Fruit fly (Drosophila melanogaster): Measurements from ENCODE around the gene CG14562.

CG14562 gene

dm6 chr3L:21953028-21954016, 11.3 kb downstream of the CG14562 start:
- TF ChIP-seq usp (GFP tag; optimal IDR thresholded peaks at IDR 0.05): no peak
- peak; percentile 82 for TF ChIP-seq Dip2 (GFP tag; IDR thresholded peaks at IDR 0.05)
- TF ChIP-seq Hey (tag; optimal IDR thresholded peaks at IDR 0.05): peak; percentile 91
- peak; percentile 85 for TF ChIP-seq CG2199 (GFP tag; IDR thresholded peaks at IDR 0.05)
- peak; percentile 73 for TF ChIP-seq CG13894 (tag; optimal IDR thresholded peaks at IDR 0.05)
- no peak for TF ChIP-seq corto (GFP tag; optimal IDR thresholded peaks at IDR 0.05)
- no peak for TF ChIP-seq fru (optimal IDR thresholded peaks at IDR 0.05)
- TF ChIP-seq ftz-f1 (GFP tag; optimal IDR thresholded peaks at IDR 0.05): peak; percentile 20
- TF ChIP-seq Dll (GFP tag; IDR thresholded peaks at IDR 0.05; ENCODE audit: partially characterized antibody): peak; percentile 60
- TF ChIP-seq CG14014 (GFP tag; IDR thresholded peaks at IDR 0.05): 0 out of 2 replicates have a peak, but pooled peaks have one; percentile 7
- peak; percentile 33; the same call in 1 of the 2 replicates for TF ChIP-seq CG13287 (GFP tag; IDR thresholded peaks at IDR 0.05; ENCODE audit: partially characterized antibody)
- TF ChIP-seq Scr (GFP tag; IDR thresholded peaks at IDR 0.05; ENCODE audit: partially characterized antibody): peak; percentile 29; the same call in 1 of the 2 replicates
- peak; percentile 26 for TF ChIP-seq gfzf (GFP tag; optimal IDR thresholded peaks at IDR 0.05)
- TF ChIP-seq Gug (GFP tag; IDR thresholded peaks at IDR 0.05): no peak
- TF ChIP-seq grn (GFP tag; optimal IDR thresholded peaks at IDR 0.05): peak; percentile 82
- peak; percentile 37 for TF ChIP-seq sens (GFP tag)
- TF ChIP-seq Med (GFP tag): peak; percentile 46
- no peak for TF ChIP-seq jigr1 (GFP tag; IDR thresholded peaks at IDR 0.05)
- peak; percentile 65 for TF ChIP-seq CG34376 (GFP tag; optimal IDR thresholded peaks at IDR 0.05)
- peak; percentile 71 for TF ChIP-seq exex (tag; optimal IDR thresholded peaks at IDR 0.05)
- TF ChIP-seq pita (GFP tag; optimal IDR thresholded peaks at IDR 0.05): peak; percentile 30
- no peak for TF ChIP-seq CG31365 (tag; optimal IDR thresholded peaks at IDR 0.05)
- TF ChIP-seq stwl (tag; optimal IDR thresholded peaks at IDR 0.05): peak; percentile 49
- peak; percentile 91 for TF ChIP-seq CTCF (GFP tag; optimal IDR thresholded peaks at IDR 0.05)
- 0 out of 2 replicates have a peak, but pooled peaks have one; percentile 31 for TF ChIP-seq CG42726 (GFP tag; IDR thresholded peaks at IDR 0.05; ENCODE audit: partially characterized antibody)
- peak; percentile 29 for TF ChIP-seq CG10543 (GFP tag; optimal IDR thresholded peaks at IDR 0.05)
- peak; percentile 15 for TF ChIP-seq CG13296 (GFP tag; optimal IDR thresholded peaks at IDR 0.05)
- peak in 1 of 2 experiments; percentile 21 for TF ChIP-seq crp (GFP tag; optimal IDR thresholded peaks at IDR 0.05)
- TF ChIP-seq BEAF-32 (GFP tag; optimal IDR thresholded peaks at IDR 0.05): peak; percentile 30
- TF ChIP-seq lov (optimal IDR thresholded peaks at IDR 0.05): no peak
- 0 out of 3 replicates have a peak, but pooled peaks have one; percentile 30 for TF ChIP-seq lov (GFP tag; IDR thresholded peaks at IDR 0.05)
- no peak for TF ChIP-seq Rfx (GFP tag; IDR thresholded peaks at IDR 0.05)
- TF ChIP-seq unc-4 (GFP tag; IDR thresholded peaks at IDR 0.05; ENCODE audit: partially characterized antibody): peak; percentile 40; the same call in 1 of the 2 replicates
- peak; percentile 37 for TF ChIP-seq mirr (GFP tag; optimal IDR thresholded peaks at IDR 0.05)
- TF ChIP-seq Hr78 (GFP tag; optimal IDR thresholded peaks at IDR 0.05): peak in 1 of 2 experiments; percentile 60

dm6 chr3L:21954474-21955321, 12.7 kb downstream of the CG14562 start, which contains the start of gene CG7458:
Gene CG7458, plus strand, starts transcription at chr3L:21955110.
- TF ChIP-seq CG3065 (GFP tag; optimal IDR thresholded peaks at IDR 0.05): no peak
- peak; percentile 41 for TF ChIP-seq Hsf (GFP tag; optimal IDR thresholded peaks at IDR 0.05)
- TF ChIP-seq Hand (GFP tag; optimal IDR thresholded peaks at IDR 0.05): peak; percentile 9
- TF ChIP-seq inv (GFP tag; IDR thresholded peaks at IDR 0.05; ENCODE audit: partially characterized antibody): no peak
- TF ChIP-seq Max (GFP tag; optimal IDR thresholded peaks at IDR 0.05): peak; percentile 27
- TF ChIP-seq vvl (GFP tag; IDR thresholded peaks at IDR 0.05): peak; percentile 56; the same call in 1 of the 2 replicates
- TF ChIP-seq E2f2 (GFP tag; IDR thresholded peaks at IDR 0.05): no peak
- TF ChIP-seq CG16815 (GFP tag; optimal IDR thresholded peaks at IDR 0.05): peak; percentile 45
- TF ChIP-seq D (optimal IDR thresholded peaks at IDR 0.05): no peak
- peak; percentile 59 for TF ChIP-seq D (GFP tag; optimal IDR thresholded peaks at IDR 0.05)
- no peak for TF ChIP-seq hth (optimal IDR thresholded peaks at IDR 0.05)
- TF ChIP-seq disco-r (GFP tag; optimal IDR thresholded peaks at IDR 0.05): no peak
- 0 out of 3 replicates have a peak, but pooled peaks have one; percentile 18 for TF ChIP-seq vnd (GFP tag; IDR thresholded peaks at IDR 0.05; ENCODE audit: partially characterized antibody)

Data from whole organism, embryonic.